Fruit fly (Drosophila melanogaster) whole organism: Measurements from ENCODE around the gene ND-51.

Source experiments
- Dll ChIP-seq: fragments of >200 bp; optimal IDR thresholded peaks from 2 replicates; lab custom pipeline; 2017
- pan ChIP-seq: fragments of >200 bp; optimal IDR thresholded peaks from 2 replicates; lab custom pipeline; 2017

dm6 chr2L:6086771-6087170 lies 24.2 kb upstream of the ND-51 start:
- TF ChIP-seq Dll (lab: Kevin White, UChicago) (no peak), pan (no peak)
